Fruit fly (Drosophila melanogaster): ENCODE results near the gene CG13901.

The CG13901 gene

dm6 chr3L:820332-820731 lies 17.3 kb downstream of the CG13901 start (continued):
- TF ChIP-seq knrl (GFP tag; IDR thresholded peaks at IDR 0.05; ENCODE audit: partially characterized antibody), result no peak
- TF ChIP-seq CG6654 (GFP tag; optimal IDR thresholded peaks at IDR 0.05), result peak; percentile 18
- no peak for TF ChIP-seq ash1 (GFP tag; optimal IDR thresholded peaks at IDR 0.05)
- TF ChIP-seq Lim3 (GFP tag; IDR thresholded peaks at IDR 0.05), result 0 out of 2 replicates have a peak, but pooled peaks have one; percentile 28
- TF ChIP-seq usp (GFP tag; optimal IDR thresholded peaks at IDR 0.05), result no peak
- peak; percentile 73 for TF ChIP-seq Meics (GFP tag; optimal IDR thresholded peaks at IDR 0.05)
- TF ChIP-seq pan (optimal IDR thresholded peaks at IDR 0.05), result no peak
- TF ChIP-seq pan (GFP tag; optimal IDR thresholded peaks at IDR 0.05 in 1 of 2, IDR thresholded peaks at IDR 0.05 in 1 of 2), result peak in 1 of 2 experiments; percentile 80
- peak; percentile 14 for TF ChIP-seq Mes4 (GFP tag; optimal IDR thresholded peaks at IDR 0.05)
- peak; percentile 15 for TF ChIP-seq org-1 (GFP tag; optimal IDR thresholded peaks at IDR 0.05)
- TF ChIP-seq zf30C (GFP tag; optimal IDR thresholded peaks at IDR 0.05), result peak; percentile 28
- no peak for TF ChIP-seq fu2 (GFP tag; optimal IDR thresholded peaks at IDR 0.05)
- TF ChIP-seq ase (GFP tag; IDR thresholded peaks at IDR 0.05), result peak; percentile 75; the same call in 2 of the 3 replicates
- 0 out of 3 replicates have a peak, but pooled peaks have one; percentile 55 for TF ChIP-seq CG2889 (GFP tag; IDR thresholded peaks at IDR 0.05)
- TF ChIP-seq Optix (GFP tag; IDR thresholded peaks at IDR 0.05), result peak; percentile 79
- no peak for TF ChIP-seq Usf (GFP tag; optimal IDR thresholded peaks at IDR 0.05)
- peak; percentile 42 for TF ChIP-seq Dek (tag; optimal IDR thresholded peaks at IDR 0.05)
- peak; percentile 84 for TF ChIP-seq CG34422 (GFP tag; IDR thresholded peaks at IDR 0.05)
- no peak for TF ChIP-seq repo (GFP tag; optimal IDR thresholded peaks at IDR 0.05)
- no peak for TF ChIP-seq CrebB (tag; optimal IDR thresholded peaks at IDR 0.05)
- no peak for TF ChIP-seq nerfin-2 (GFP tag; IDR thresholded peaks at IDR 0.05; ENCODE audit: partially characterized antibody)
- TF ChIP-seq Awh (GFP tag; IDR thresholded peaks at IDR 0.05), result peak; percentile 69
- no peak for TF ChIP-seq fd64A (GFP tag; optimal IDR thresholded peaks at IDR 0.05)
- TF ChIP-seq TFAM (GFP tag; optimal IDR thresholded peaks at IDR 0.05), result no peak
- peak; percentile 49 for TF ChIP-seq CG9727 (GFP tag; optimal IDR thresholded peaks at IDR 0.05)
- no peak for TF ChIP-seq sim (GFP tag; IDR thresholded peaks at IDR 0.05)
- peak; percentile 74 for TF ChIP-seq CG8388 (GFP tag; optimal IDR thresholded peaks at IDR 0.05)
- peak; percentile 58 for TF ChIP-seq CG31224 (GFP tag; IDR thresholded peaks at IDR 0.05)
- peak; percentile 52 for TF ChIP-seq CG3281 (GFP tag; optimal IDR thresholded peaks at IDR 0.05)
- TF ChIP-seq HLHmδ (GFP tag; optimal IDR thresholded peaks at IDR 0.05), result no peak
- TF ChIP-seq aop (GFP tag; IDR thresholded peaks at IDR 0.05), result no peak
- TF ChIP-seq trh (GFP tag; optimal IDR thresholded peaks at IDR 0.05), result no peak
- TF ChIP-seq gt (GFP tag; IDR thresholded peaks at IDR 0.05), result 0 out of 2 replicates have a peak, but pooled peaks have one; percentile 15
- peak; percentile 75 for TF ChIP-seq CG2875 (GFP tag; optimal IDR thresholded peaks at IDR 0.05)
- no peak for TF ChIP-seq fd102C (GFP tag; optimal IDR thresholded peaks at IDR 0.05)
- TF ChIP-seq CG13624 (GFP tag; optimal IDR thresholded peaks at IDR 0.05), result no peak
- peak; percentile 81 for TF ChIP-seq ara (GFP tag; IDR thresholded peaks at IDR 0.05)
- TF ChIP-seq CG5953 (GFP tag; IDR thresholded peaks at IDR 0.05), result peak; percentile 74
- peak; percentile 59 for TF ChIP-seq CG18599 (GFP tag; optimal IDR thresholded peaks at IDR 0.05)
- TF ChIP-seq CG9609 (GFP tag; optimal IDR thresholded peaks at IDR 0.05), result no peak
- TF ChIP-seq CG7357 (GFP tag; IDR thresholded peaks at IDR 0.05), result peak; percentile 36; the same call in 1 of the 3 replicates
- TF ChIP-seq eve (GFP tag; optimal IDR thresholded peaks at IDR 0.05), result no peak
- TF ChIP-seq CG31388 (GFP tag; optimal IDR thresholded peaks at IDR 0.05), result no peak
- TF ChIP-seq cas (GFP tag; IDR thresholded peaks at IDR 0.05), result no peak
- TF ChIP-seq wdn (GFP tag; IDR thresholded peaks at IDR 0.05), result 0 out of 2 replicates have a peak, but pooled peaks have one; percentile 35
- 0 out of 2 replicates have a peak, but pooled peaks have one; percentile 20 for TF ChIP-seq rib (GFP tag; IDR thresholded peaks at IDR 0.05)
- peak; percentile 80 for TF ChIP-seq lmd (GFP tag; IDR thresholded peaks at IDR 0.05)
- TF ChIP-seq NFAT (GFP tag; IDR thresholded peaks at IDR 0.05), result 0 out of 2 replicates have a peak, but pooled peaks have one; percentile 32
- TF ChIP-seq CG5180 (GFP tag; optimal IDR thresholded peaks at IDR 0.05), result peak; percentile 22
- peak; percentile 68 for TF ChIP-seq CG10147 (GFP tag; optimal IDR thresholded peaks at IDR 0.05)
- peak; percentile 62; the same call in 1 of the 3 replicates for TF ChIP-seq CG11695 (GFP tag; IDR thresholded peaks at IDR 0.05)
- no peak for TF ChIP-seq YL-1 (GFP tag; optimal IDR thresholded peaks at IDR 0.05)

Measured in whole organism, embryonic.